Worm (Caenorhabditis elegans): ENCODE results near the gene ZK616.65.
A peak's percentile ranks its signal among the peaks of the same experiment; 100 is the strongest.

ZK616.65 gene

ce11 chrIV:5364135-5364609 is 46.8 kb downstream of the ZK616.65 start, which contains the start of the genes hda-6 and F41H10.4 (continued):
- no peak for TF ChIP-seq ama-1 (optimal IDR thresholded peaks at IDR 0.05)
- TF ChIP-seq hlh-6 (tag; optimal IDR thresholded peaks at IDR 0.05): no peak
- no peak for TF ChIP-seq F13H6.1 (tag; optimal IDR thresholded peaks at IDR 0.05)
- TF ChIP-seq mec-3 (tag; optimal IDR thresholded peaks at IDR 0.05; ENCODE audit: borderline replicate concordance): no peak
- TF ChIP-seq pag-3 (tag; optimal IDR thresholded peaks at IDR 0.05; ENCODE audit: borderline replicate concordance): no peak
- TF ChIP-seq Y22D7AL.16 (tag; optimal IDR thresholded peaks at IDR 0.05): no peak
- TF ChIP-seq pqm-1 (tag; optimal IDR thresholded peaks at IDR 0.05): no peak
- peak; percentile 24 for TF ChIP-seq ref-2 (tag; optimal IDR thresholded peaks at IDR 0.05)
- TF ChIP-seq pha-2 (tag; optimal IDR thresholded peaks at IDR 0.05): no peak
- TF ChIP-seq ceh-30 (tag; optimal IDR thresholded peaks at IDR 0.05): no peak
- peak; percentile 49 for TF ChIP-seq rnt-1 (tag; optimal IDR thresholded peaks at IDR 0.05)
- peak; percentile 51 for TF ChIP-seq ets-4 (tag; optimal IDR thresholded peaks at IDR 0.05)
- TF ChIP-seq tbx-2 (tag; optimal IDR thresholded peaks at IDR 0.05): peak; percentile 73
- TF ChIP-seq eyg-1 (tag; optimal IDR thresholded peaks at IDR 0.05): no peak
- no peak for TF ChIP-seq ceh-14 (tag; optimal IDR thresholded peaks at IDR 0.05)
- TF ChIP-seq K09A11.1 (tag; optimal IDR thresholded peaks at IDR 0.05; ENCODE audit: insufficient read depth): no peak
- TF ChIP-seq unc-86 (tag; optimal IDR thresholded peaks at IDR 0.05): no peak
- TF ChIP-seq ceh-48 (tag; optimal IDR thresholded peaks at IDR 0.05): no peak
- TF ChIP-seq pax-1 (tag; optimal IDR thresholded peaks at IDR 0.05): peak; percentile 65
- no peak for TF ChIP-seq ceh-19 (GFP tag; optimal IDR thresholded peaks at IDR 0.05)
- TF ChIP-seq unc-3 (GFP tag; conservative IDR thresholded peaks at IDR 0.05): no peak
- no peak for TF ChIP-seq unc-3 (tag; optimal IDR thresholded peaks at IDR 0.05)
- no peak for TF ChIP-seq unc-55 (GFP tag; optimal IDR thresholded peaks at IDR 0.05)
- TF ChIP-seq nfya-1 (tag; optimal IDR thresholded peaks at IDR 0.05): peak; percentile 33
- TF ChIP-seq gmeb-2 (tag; optimal IDR thresholded peaks at IDR 0.05): no peak
- no peak for TF ChIP-seq che-1 (tag; optimal IDR thresholded peaks at IDR 0.05)

DNA sequence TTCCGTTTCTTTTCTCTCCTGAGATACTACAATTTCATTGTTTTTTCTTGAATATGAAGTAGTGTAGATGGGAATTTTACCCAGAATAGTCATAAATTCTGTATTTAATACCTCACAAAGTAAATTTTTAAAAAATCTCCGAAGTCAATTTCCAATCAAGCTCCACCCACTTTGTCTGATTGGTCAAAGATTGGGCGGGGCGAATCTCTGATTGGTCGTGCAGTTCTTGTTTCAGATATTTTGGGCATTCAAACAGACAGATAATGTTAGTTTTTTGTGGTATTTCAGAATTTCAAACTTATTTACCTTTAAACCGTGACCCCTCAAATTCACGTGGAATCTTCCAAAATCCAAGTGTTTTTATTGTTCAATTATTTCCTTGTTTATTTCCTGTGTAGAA is 50.5 kb downstream of the ZK616.65 start, which contains the start of gene F41H10.5:
TSS of gene F41H10.5 (plus strand) at position 375 of the 400 bp plus-strand sequence.
- TF ChIP-seq tbx-2 (tag; optimal IDR thresholded peaks at IDR 0.05) (no peak), dve-1 (tag; optimal IDR thresholded peaks at IDR 0.05) (no peak), T23F11.4 (GFP tag; optimal IDR thresholded peaks at IDR 0.05) (no peak), eyg-1 (tag; optimal IDR thresholded peaks at IDR 0.05) (no peak), nfya-1 (tag; optimal IDR thresholded peaks at IDR 0.05) (peak; percentile 75), ceh-9 (tag; optimal IDR thresholded peaks at IDR 0.05) (no peak), pax-1 (tag; optimal IDR thresholded peaks at IDR 0.05) (no peak)
